Fruit fly (Drosophila melanogaster): Measurements from ENCODE around the gene fng.

Gene fng

DNA sequence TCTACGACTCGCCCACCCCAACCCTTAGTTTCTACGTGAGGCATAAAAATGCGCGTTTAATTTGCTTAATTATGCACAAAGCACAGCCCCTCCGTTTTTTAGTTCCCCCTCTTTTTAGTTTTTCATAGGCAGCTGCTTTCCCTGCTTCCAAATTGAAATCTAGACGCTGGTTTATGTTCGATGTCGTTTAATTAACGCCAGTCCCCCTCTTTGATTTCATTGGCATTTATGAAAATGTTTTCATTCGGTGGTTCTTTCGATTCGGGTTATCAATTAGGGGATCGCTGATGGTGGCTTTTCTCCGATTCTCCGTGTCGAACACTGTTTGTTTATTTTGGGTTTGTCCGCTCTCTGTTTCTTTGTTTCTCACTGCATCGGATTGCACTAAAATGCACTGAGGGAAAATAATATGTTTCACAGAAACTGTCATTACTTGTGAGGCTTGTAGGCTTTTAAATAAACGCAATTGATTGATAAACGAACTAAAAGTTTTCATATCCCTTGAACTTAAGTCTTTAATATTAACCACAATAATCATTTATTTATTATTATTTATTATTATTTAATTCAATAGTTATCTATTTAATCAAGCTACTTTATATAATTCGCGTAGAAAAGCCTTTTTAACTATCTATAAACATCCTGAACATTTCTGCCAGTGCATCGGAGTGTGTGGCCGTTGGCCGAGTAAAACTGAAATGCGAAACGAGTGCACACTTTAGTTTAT lies 19.1 kb downstream of the fng start (continued):
- TF ChIP-seq CG4730 (GFP tag; IDR thresholded peaks at IDR 0.05): no peak
- peak; percentile 77 for TF ChIP-seq nmo (GFP tag; optimal IDR thresholded peaks at IDR 0.05)
- TF ChIP-seq fd102C (GFP tag; optimal IDR thresholded peaks at IDR 0.05): no peak
- TF ChIP-seq CG2678 (tag; optimal IDR thresholded peaks at IDR 0.05): peak; percentile 64
- no peak for TF ChIP-seq CG9817 (tag; optimal IDR thresholded peaks at IDR 0.05)
- TF ChIP-seq CG30020 (tag; optimal IDR thresholded peaks at IDR 0.05): no peak
- TF ChIP-seq sqz (GFP tag; optimal IDR thresholded peaks at IDR 0.05): no peak
- TF ChIP-seq CG12391 (tag; optimal IDR thresholded peaks at IDR 0.05): peak; percentile 68
- TF ChIP-seq CG3838 (GFP tag; optimal IDR thresholded peaks at IDR 0.05): no peak
- no peak for TF ChIP-seq Hey (tag; optimal IDR thresholded peaks at IDR 0.05)
- TF ChIP-seq CG13775 (GFP tag; optimal IDR thresholded peaks at IDR 0.05): peak; percentile 32
- TF ChIP-seq CG10321 (GFP tag; IDR thresholded peaks at IDR 0.05): no peak
- no peak for TF ChIP-seq HLH54F (GFP tag; optimal IDR thresholded peaks at IDR 0.05)
- peak; percentile 36 to 79 for TF ChIP-seq bsh (GFP tag; optimal IDR thresholded peaks at IDR 0.05)
- peak; percentile 39; the same call in 1 of the 2 replicates for TF ChIP-seq Xrp1 (GFP tag; IDR thresholded peaks at IDR 0.05)
- no peak for TF ChIP-seq kay (GFP tag; optimal IDR thresholded peaks at IDR 0.05)
- TF ChIP-seq Neu2 (GFP tag; optimal IDR thresholded peaks at IDR 0.05; ENCODE audit: borderline replicate concordance): no peak
- TF ChIP-seq Opbp (GFP tag; IDR thresholded peaks at IDR 0.05; ENCODE audit: partially characterized antibody): no peak
- no peak for TF ChIP-seq CG9215 (GFP tag; IDR thresholded peaks at IDR 0.05)
- peak; percentile 37 for TF ChIP-seq twi (tag; optimal IDR thresholded peaks at IDR 0.05)
- TF ChIP-seq CG3407 (GFP tag; optimal IDR thresholded peaks at IDR 0.05): peak; percentile 58
- no peak; the same call in 1 of the 2 replicates for TF ChIP-seq ara (GFP tag; IDR thresholded peaks at IDR 0.05)
- TF ChIP-seq CG6689 (GFP tag; IDR thresholded peaks at IDR 0.05): peak; percentile 18; the same call in 1 of the 2 replicates
- no peak for TF ChIP-seq Chrac-16 (GFP tag; optimal IDR thresholded peaks at IDR 0.05)
- TF ChIP-seq inv (GFP tag; IDR thresholded peaks at IDR 0.05; ENCODE audit: partially characterized antibody): no peak
- peak; percentile 52 for TF ChIP-seq CG17359 (tag; optimal IDR thresholded peaks at IDR 0.05)
- no peak for TF ChIP-seq btn (GFP tag; optimal IDR thresholded peaks at IDR 0.05)
- no peak for TF ChIP-seq CG1233 (GFP tag; optimal IDR thresholded peaks at IDR 0.05)
- TF ChIP-seq CG2875 (GFP tag; optimal IDR thresholded peaks at IDR 0.05): peak; percentile 36
- TF ChIP-seq CG14710 (tag; optimal IDR thresholded peaks at IDR 0.05): peak; percentile 76
- TF ChIP-seq CG11456 (GFP tag; IDR thresholded peaks at IDR 0.05): no peak
- TF ChIP-seq CG9437 (GFP tag; optimal IDR thresholded peaks at IDR 0.05): peak; percentile 32
- no peak for TF ChIP-seq Rx (GFP tag; IDR thresholded peaks at IDR 0.05)
- peak; percentile 65 for TF ChIP-seq CG8924 (tag; optimal IDR thresholded peaks at IDR 0.05)
- TF ChIP-seq Nf-YA (GFP tag; IDR thresholded peaks at IDR 0.05): no peak
- no peak for TF ChIP-seq ken (GFP tag; IDR thresholded peaks at IDR 0.05)
- no peak for TF ChIP-seq NfI (GFP tag; optimal IDR thresholded peaks at IDR 0.05)
- TF ChIP-seq CG16813 (GFP tag; IDR thresholded peaks at IDR 0.05; ENCODE audit: partially characterized antibody): no peak
- peak; percentile 21 for TF ChIP-seq CG30403 (GFP tag; optimal IDR thresholded peaks at IDR 0.05)
- peak; percentile 82 for TF ChIP-seq dmrt11E (tag; optimal IDR thresholded peaks at IDR 0.05)
- TF ChIP-seq luna (GFP tag; optimal IDR thresholded peaks at IDR 0.05): no peak
- TF ChIP-seq YL-1 (GFP tag; optimal IDR thresholded peaks at IDR 0.05): no peak
- no peak for TF ChIP-seq CG7372 (GFP tag; IDR thresholded peaks at IDR 0.05)
- TF ChIP-seq trh (GFP tag; optimal IDR thresholded peaks at IDR 0.05): no peak
- TF ChIP-seq CG18619 (GFP tag; optimal IDR thresholded peaks at IDR 0.05): no peak
- TF ChIP-seq chm (GFP tag; IDR thresholded peaks at IDR 0.05): no peak
- TF ChIP-seq CG14050 (GFP tag; IDR thresholded peaks at IDR 0.05): no peak
- peak; percentile 39 for TF ChIP-seq CG4424 (GFP tag; optimal IDR thresholded peaks at IDR 0.05)
- TF ChIP-seq CG9932 (GFP tag; IDR thresholded peaks at IDR 0.05): no peak
- peak; percentile 61 for TF ChIP-seq unpg (GFP tag; optimal IDR thresholded peaks at IDR 0.05)

Measured in whole organism, embryonic.